Worm (Caenorhabditis elegans): Measurements from ENCODE around the gene ZK632.10.

ZK632.10 gene

DNA sequence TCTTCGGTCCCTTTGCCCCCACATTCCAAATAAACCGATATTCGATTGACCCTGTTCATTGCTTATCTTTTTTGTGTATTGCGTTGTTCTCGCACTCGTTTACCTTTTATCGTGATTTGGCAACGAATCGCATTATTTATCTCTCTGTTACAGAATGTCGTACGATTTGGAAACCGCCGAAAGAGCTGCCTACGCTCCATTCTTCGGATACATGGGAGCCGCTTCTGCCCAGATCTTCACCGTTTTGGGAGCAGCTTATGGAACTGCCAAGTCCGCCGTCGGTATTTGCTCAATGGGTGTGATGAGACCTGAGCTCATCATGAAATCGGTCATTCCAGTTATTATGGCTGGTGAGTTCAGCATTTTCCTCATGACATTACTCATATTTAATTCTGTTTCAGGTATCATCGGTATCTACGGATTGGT lies 45.5 kb downstream of the ZK632.10 start, which contains the start of gene vha-2 (continued):
- no peak for TF ChIP-seq lir-1 (GFP tag; conservative IDR thresholded peaks at IDR 0.05)
- TF ChIP-seq madf-3 (GFP tag; IDR thresholded peaks at IDR 0.05) = 0 out of 2 replicates have a peak, but pooled peaks have one; percentile 64
- TF ChIP-seq pha-4 (tag; optimal IDR thresholded peaks at IDR 0.05) = no peak
- TF ChIP-seq snpc-3.4 (tag; optimal IDR thresholded peaks at IDR 0.05) = no peak
- peak; percentile 53 for TF ChIP-seq F52B5.7 (tag; optimal IDR thresholded peaks at IDR 0.05)
- no peak for TF ChIP-seq B0019.2 (GFP tag; conservative IDR thresholded peaks at IDR 0.05)
- TF ChIP-seq nhr-179 (tag; optimal IDR thresholded peaks at IDR 0.05) = no peak
- TF ChIP-seq cebp-2 (GFP tag; IDR thresholded peaks at IDR 0.05) = no peak
- peak; percentile 77 for TF ChIP-seq athp-1 (tag; optimal IDR thresholded peaks at IDR 0.05)
- no peak for TF ChIP-seq hlh-26 (GFP tag; conservative IDR thresholded peaks at IDR 0.05)
- TF ChIP-seq mel-28 (tag; optimal IDR thresholded peaks at IDR 0.05; ENCODE audit: borderline replicate concordance) = no peak
- TF ChIP-seq unc-62 (GFP tag; optimal IDR thresholded peaks at IDR 0.05) = no peak
- TF ChIP-seq fkh-3 (tag; optimal IDR thresholded peaks at IDR 0.05) = no peak
- no peak for TF ChIP-seq F39B2.1 (GFP tag; IDR thresholded peaks at IDR 0.05)
- peak; percentile 43 for TF ChIP-seq nhr-90 (tag; optimal IDR thresholded peaks at IDR 0.05)
- TF ChIP-seq Y95B8A.8 (GFP tag; IDR thresholded peaks at IDR 0.05) = peak; percentile 54; the same call in 1 of the 2 replicates
- TF ChIP-seq lsl-1 (GFP tag; optimal IDR thresholded peaks at IDR 0.05) = no peak
- peak; percentile 62 for TF ChIP-seq repo-1 (tag; optimal IDR thresholded peaks at IDR 0.05)
- no peak for TF ChIP-seq lsy-27 (tag; optimal IDR thresholded peaks at IDR 0.05; ENCODE audit: borderline replicate concordance, insufficient read depth)
- no peak for TF ChIP-seq Y53F4B.3 (GFP tag; IDR thresholded peaks at IDR 0.05)
- TF ChIP-seq B0261.1 (tag; optimal IDR thresholded peaks at IDR 0.05) = no peak
- TF ChIP-seq ccch-3 (GFP tag; optimal IDR thresholded peaks at IDR 0.05) = no peak
- peak; percentile 31 for TF ChIP-seq tbp1 (GFP tag; optimal IDR thresholded peaks at IDR 0.05)
- no peak for TF ChIP-seq mxl-1 (tag; optimal IDR thresholded peaks at IDR 0.05)
- no peak for TF ChIP-seq snpc-1.1 (tag; optimal IDR thresholded peaks at IDR 0.05; ENCODE audit: insufficient read depth)
- TF ChIP-seq dpff-1 (tag; optimal IDR thresholded peaks at IDR 0.05) = peak; percentile 11
- no peak for TF ChIP-seq xnd-1 (tag; optimal IDR thresholded peaks at IDR 0.05)
- no peak for TF ChIP-seq F10E7.11 (tag; optimal IDR thresholded peaks at IDR 0.05)
- TF ChIP-seq nhr-27 (tag; optimal IDR thresholded peaks at IDR 0.05) = no peak
- no peak for TF ChIP-seq ceh-100 (GFP tag; IDR thresholded peaks at IDR 0.05)
- no peak for TF ChIP-seq ztf-3 (GFP tag; optimal IDR thresholded peaks at IDR 0.05)
- no peak for TF ChIP-seq F37B4.10 (GFP tag; IDR thresholded peaks at IDR 0.05)
- TF ChIP-seq rec-8 (tag; optimal IDR thresholded peaks at IDR 0.05) = no peak
- TF ChIP-seq K11D2.4 (GFP tag; IDR thresholded peaks at IDR 0.05) = no peak
- TF ChIP-seq ztf-18 (tag; optimal IDR thresholded peaks at IDR 0.05) = no peak
- no peak for TF ChIP-seq ztf-28 (GFP tag; IDR thresholded peaks at IDR 0.05)
- TF ChIP-seq madf-10 (tag; optimal IDR thresholded peaks at IDR 0.05) = peak; percentile 23
- peak; percentile 80 for TF ChIP-seq ekl-4 (GFP tag; IDR thresholded peaks at IDR 0.05)
- TF ChIP-seq F57C9.4 (tag; optimal IDR thresholded peaks at IDR 0.05) = no peak
- TF ChIP-seq ztf-22 (GFP tag; optimal IDR thresholded peaks at IDR 0.05) = no peak
- no peak for TF ChIP-seq nhr-80 (tag; optimal IDR thresholded peaks at IDR 0.05)
- TF ChIP-seq F49E8.2 (tag; optimal IDR thresholded peaks at IDR 0.05; ENCODE audit: insufficient read depth) = peak; percentile 54
- TF ChIP-seq ceh-40 (GFP tag; IDR thresholded peaks at IDR 0.05) = 0 out of 2 replicates have a peak, but pooled peaks have one; percentile 8
- no peak for TF ChIP-seq tbx-9 (tag; optimal IDR thresholded peaks at IDR 0.05; ENCODE audit: borderline replicate concordance)
- TF ChIP-seq akir-1 (GFP tag; optimal IDR thresholded peaks at IDR 0.05) = peak; percentile 30
- no peak for TF ChIP-seq snpc-4 (GFP tag; optimal IDR thresholded peaks at IDR 0.05)
- peak in 1 of 4 experiments; percentile 29 for TF ChIP-seq snpc-4 (tag; optimal IDR thresholded peaks at IDR 0.05)
- TF ChIP-seq attf-6 (GFP tag; IDR thresholded peaks at IDR 0.05) = no peak
- TF ChIP-seq bed-2 (GFP tag; IDR thresholded peaks at IDR 0.05) = no peak

Measured in whole organism, young adult.